Worm (Caenorhabditis elegans): Measurements from ENCODE around the gene Y47D7A.13.

DNA sequence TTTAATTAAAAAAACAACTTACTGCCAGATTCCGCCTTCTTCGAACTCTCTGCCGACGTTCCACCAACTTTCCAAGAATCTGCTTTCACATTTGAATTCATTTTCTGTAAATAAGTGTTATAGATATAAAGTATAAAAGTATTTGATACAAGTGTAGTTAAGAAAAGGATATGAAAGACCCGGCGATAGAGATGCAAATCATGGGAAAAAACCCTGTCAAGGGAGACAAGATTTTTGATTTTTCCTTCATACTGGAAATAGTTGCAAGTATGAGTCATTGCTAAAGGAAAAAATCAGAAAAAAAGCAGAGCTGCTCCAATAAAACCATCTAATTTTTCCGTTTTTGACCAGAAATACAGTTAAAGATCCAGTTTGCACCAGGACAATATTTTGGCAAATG is 39.5 kb downstream of the Y47D7A.13 start, which contains the start of gene F13A2.3:
- TF ChIP-seq unc-62 (GFP tag; optimal IDR thresholded peaks at IDR 0.05), result no peak
- no peak for TF ChIP-seq ama-1 (optimal IDR thresholded peaks at IDR 0.05)
- no peak for TF ChIP-seq nhr-11 (tag; optimal IDR thresholded peaks at IDR 0.05)
- no peak for TF ChIP-seq R02D3.7 (tag; optimal IDR thresholded peaks at IDR 0.05)
- TF ChIP-seq crh-2 (tag; optimal IDR thresholded peaks at IDR 0.05), result no peak
- TF ChIP-seq blmp-1 (tag; optimal IDR thresholded peaks at IDR 0.05; ENCODE audit: insufficient read depth), result no peak
- TF ChIP-seq nhr-77 (tag; optimal IDR thresholded peaks at IDR 0.05), result no peak
- TF ChIP-seq nhr-12 (tag; optimal IDR thresholded peaks at IDR 0.05), result no peak
- no peak for TF ChIP-seq ztf-11 (tag; optimal IDR thresholded peaks at IDR 0.05)
